Fruit fly (Drosophila melanogaster) whole organism, embryonic: ENCODE data around the gene abs.

Experiments used
- Awh ChIP-seq: fragments of 200-800 bp; sonication (Bioruptor generic); IDR thresholded peaks from 2 replicates; pipeline ENCODE4, ENCODE4 v1.3.6; 2022; ENCODE audit warnings: missing biosample characterization, missing genetic modification characterization
- Bgb ChIP-seq: fragments of 200-800 bp; sonication (Bioruptor generic); IDR thresholded peaks from 2 replicates; pipeline ENCODE4 v1.3.6; 2022; ENCODE audit warnings: missing biosample characterization, missing genetic modification characterization; ENCODE audit not compliant: partially characterized antibody
- Blimp-1 ChIP-seq: fragments of 200-800 bp; sonication (Bioruptor generic); optimal IDR thresholded peaks from 3 replicates; lab custom pipeline; 2018; ENCODE audit warnings: missing biosample characterization, missing genetic modification characterization, mild to moderate bottlenecking, moderate library complexity, missing genetic modification reagents
- CG12942 ChIP-seq: fragments of 200-800 bp; sonication (Bioruptor generic); optimal IDR thresholded peaks from 3 replicates; lab custom pipeline; 2016; ENCODE audit warnings: missing biosample characterization, missing genetic modification characterization
- CG13123 ChIP-seq: fragments of 200-800 bp; sonication (Bioruptor generic); optimal IDR thresholded peaks from 2 replicates; lab custom pipeline; 2016; ENCODE audit warnings: missing biosample characterization, missing genetic modification characterization
- CG14667 ChIP-seq: fragments of 200-800 bp; sonication (Bioruptor generic); IDR thresholded peaks from 2 replicates; pipeline ENCODE4 v1.3.6; 2022; ENCODE audit warnings: missing biosample characterization, missing genetic modification characterization
- CG2678 ChIP-seq: fragments of 200-800 bp; sonication (Bioruptor generic); optimal IDR thresholded peaks from 3 replicates; lab custom pipeline; 2019; ENCODE audit warnings: missing biosample characterization, mild to moderate bottlenecking, missing genetic modification characterization, moderate library complexity
- CG30403 ChIP-seq: fragments of 200-800 bp; sonication (Bioruptor generic); optimal IDR thresholded peaks from 3 replicates; lab custom pipeline; 2016; ENCODE audit warnings: missing biosample characterization, missing genetic modification characterization
- CG31224 ChIP-seq: fragments of 200-800 bp; sonication (Bioruptor generic); IDR thresholded peaks from 2 replicates; pipeline ENCODE4 v1.3.6; 2022; ENCODE audit warnings: missing biosample characterization, missing genetic modification characterization
- CG4282 ChIP-seq: fragments of 200-800 bp; sonication (Bioruptor generic); optimal IDR thresholded peaks from 2 replicates; lab custom pipeline; 2016; ENCODE audit warnings: missing biosample characterization, missing genetic modification characterization
- CG7357 ChIP-seq: fragments of 200-800 bp; sonication (Bioruptor generic); IDR thresholded peaks from 3 replicates; pipeline ENCODE4 v1.3.6; 2022; ENCODE audit warnings: missing biosample characterization, missing genetic modification characterization
- CG7963 ChIP-seq: fragments of 200-800 bp; sonication (Bioruptor generic); IDR thresholded peaks from 3 replicates; pipeline ENCODE4 v1.3.6; 2022; ENCODE audit warnings: missing biosample characterization, missing genetic modification characterization; ENCODE audit not compliant: partially characterized antibody
- CG8281 ChIP-seq: fragments of 200-800 bp; sonication (Bioruptor generic); optimal IDR thresholded peaks from 2 replicates; lab custom pipeline; 2018; ENCODE audit warnings: missing biosample characterization, mild to moderate bottlenecking, missing genetic modification characterization, moderate library complexity
- CG9215 ChIP-seq: fragments of 200-800 bp; sonication (Bioruptor generic); IDR thresholded peaks from 2 replicates; pipeline ENCODE4 v1.3.6; 2022; ENCODE audit warnings: missing biosample characterization, missing genetic modification characterization
- CoRest ChIP-seq: fragments of 200-800 bp; sonication (Bioruptor generic); optimal IDR thresholded peaks from 3 replicates; lab custom pipeline; 2018; ENCODE audit warnings: missing biosample characterization, mild to moderate bottlenecking, missing genetic modification characterization, moderate library complexity
- D19B ChIP-seq: fragments of 200-800 bp; sonication (Bioruptor generic); optimal IDR thresholded peaks from 2 replicates; lab custom pipeline; 2017; ENCODE audit warnings: missing biosample characterization, mild to moderate bottlenecking, missing genetic modification characterization
- Dp ChIP-seq: fragments of 200-800 bp; sonication (Bioruptor generic); optimal IDR thresholded peaks from 2 replicates; lab custom pipeline; 2018; ENCODE audit warnings: missing biosample characterization, mild to moderate bottlenecking, missing genetic modification characterization, moderate library complexity
- Elba2 ChIP-seq: fragments of 200-800 bp; sonication (Bioruptor generic); optimal IDR thresholded peaks from 3 replicates; lab custom pipeline; 2016; ENCODE audit warnings: missing biosample characterization, missing genetic modification characterization
- HLH4C ChIP-seq: fragments of 200-800 bp; sonication (Bioruptor generic); IDR thresholded peaks from 3 replicates; pipeline ENCODE4 v1.3.6; 2022; ENCODE audit warnings: missing biosample characterization, missing genetic modification characterization; ENCODE audit not compliant: partially characterized antibody
- HLHmδ ChIP-seq: fragments of 200-800 bp; sonication (Bioruptor generic); optimal IDR thresholded peaks from 2 replicates; lab custom pipeline; 2018; ENCODE audit warnings: missing biosample characterization, mild to moderate bottlenecking, missing genetic modification characterization, moderate library complexity
- Mad ChIP-seq: fragments of 200-800 bp; sonication (Bioruptor generic); optimal IDR thresholded peaks from 2 replicates; lab custom pipeline; 2016; ENCODE audit warnings: missing biosample characterization, missing genetic modification characterization
- Mrtf ChIP-seq: fragments of 200-800 bp; sonication (Bioruptor generic); IDR thresholded peaks from 3 replicates; pipeline ENCODE4 v1.3.6; 2022; ENCODE audit warnings: missing biosample characterization, missing genetic modification characterization
- Nf-YA ChIP-seq: fragments of 200-800 bp; sonication (Bioruptor generic); IDR thresholded peaks from 2 replicates; pipeline ENCODE4 v1.3.6; 2022; ENCODE audit warnings: missing biosample characterization, missing genetic modification characterization
- Oaz ChIP-seq: fragments of 200-800 bp; sonication (Bioruptor generic); IDR thresholded peaks from 2 replicates; pipeline ENCODE4 v1.3.6; 2022; ENCODE audit warnings: missing biosample characterization, missing genetic modification characterization
- Scr ChIP-seq: fragments of 200-800 bp; sonication (Bioruptor generic); IDR thresholded peaks from 2 replicates; pipeline ENCODE4 v1.3.6; 2022; ENCODE audit warnings: missing biosample characterization, missing genetic modification characterization; ENCODE audit not compliant: partially characterized antibody
- Sin3A ChIP-seq: fragments of >200 bp; optimal IDR thresholded peaks from 2 replicates; lab custom pipeline; 2018
- Ssrp ChIP-seq: fragments of 200-800 bp; sonication (Bioruptor generic); optimal IDR thresholded peaks from 2 replicates; lab custom pipeline; 2018; ENCODE audit warnings: missing biosample characterization, mild to moderate bottlenecking, missing genetic modification characterization, moderate library complexity
- TFAM ChIP-seq: fragments of 200-800 bp; sonication (Bioruptor generic); optimal IDR thresholded peaks from 2 replicates; lab custom pipeline; 2017; ENCODE audit warnings: missing biosample characterization, missing genetic modification characterization, inconsistent platforms
- Trl ChIP-seq, 3 experiments: fragments of >200 bp in 2 of 3; fragments of 200-800 bp in 1 of 3; sonication (Bioruptor generic) in 1 of 3; optimal IDR thresholded peaks; 2 replicates in 1 of 3; 3 replicates in 2 of 3; lab custom pipeline; 2016 to 2017; ENCODE audit warnings: missing biosample characterization in 1 of 3, missing genetic modification characterization in 1 of 3
- Vsx1 ChIP-seq: fragments of 200-800 bp; sonication (Bioruptor generic); optimal IDR thresholded peaks from 2 replicates; lab custom pipeline; 2017; ENCODE audit warnings: missing biosample characterization, mild to moderate bottlenecking, missing genetic modification characterization, missing genetic modification reagents
- amos ChIP-seq: fragments of 200-800 bp; sonication (Bioruptor generic); IDR thresholded peaks from 2 replicates; pipeline ENCODE4 v1.3.6; 2022; ENCODE audit warnings: missing biosample characterization, missing genetic modification characterization; ENCODE audit not compliant: partially characterized antibody
- ara ChIP-seq: fragments of 200-800 bp; sonication (Bioruptor generic); IDR thresholded peaks from 2 replicates; pipeline ENCODE4 v1.3.6; 2022; ENCODE audit warnings: missing biosample characterization, missing genetic modification characterization
- bigmax ChIP-seq: fragments of 200-800 bp; sonication (Bioruptor generic); optimal IDR thresholded peaks from 2 replicates; lab custom pipeline; 2018; ENCODE audit warnings: missing biosample characterization, mild to moderate bottlenecking, missing genetic modification characterization
- ci ChIP-seq: fragments of 200-800 bp; sonication (Bioruptor generic); IDR thresholded peaks from 3 replicates; pipeline ENCODE4 v1.3.6; 2022; ENCODE audit warnings: missing biosample characterization, missing genetic modification characterization
- dan ChIP-seq: fragments of 200-800 bp; sonication (Bioruptor generic); IDR thresholded peaks from 2 replicates; pipeline ENCODE4 v1.3.6; 2022; ENCODE audit warnings: missing biosample characterization, missing genetic modification characterization
- dimm ChIP-seq: fragments of 200-800 bp; sonication (Bioruptor generic); IDR thresholded peaks from 2 replicates; pipeline ENCODE4 v1.3.6; 2022; ENCODE audit warnings: missing biosample characterization, missing genetic modification characterization
- gro ChIP-seq: fragments of 200-800 bp; sonication (Bioruptor generic); optimal IDR thresholded peaks from 2 replicates; lab custom pipeline; 2016; ENCODE audit warnings: missing biosample characterization, missing genetic modification characterization
- gt ChIP-seq: fragments of 200-800 bp; sonication (Bioruptor generic); IDR thresholded peaks from 2 replicates; pipeline ENCODE4 v1.3.6; 2022; ENCODE audit warnings: missing biosample characterization, missing genetic modification characterization
- hkb ChIP-seq, 2 experiments: fragments of 200-800 bp in 1 of 2; fragments of >200 bp in 1 of 2; sonication (Bioruptor generic) in 1 of 2; IDR thresholded peaks in 1 of 2; optimal IDR thresholded peaks in 1 of 2; 2 replicates each; pipeline versions ENCODE4 v1.3.6 to Lab custom; 2017 to 2022; ENCODE audit warnings: missing biosample characterization in 1 of 2, missing genetic modification characterization in 1 of 2
- onecut ChIP-seq: fragments of 200-800 bp; sonication (Bioruptor generic); IDR thresholded peaks from 2 replicates; pipeline ENCODE4 v1.3.6; 2022; ENCODE audit warnings: missing biosample characterization, missing genetic modification characterization
- pho ChIP-seq: fragments of 200-800 bp; sonication (Bioruptor generic); optimal IDR thresholded peaks from 2 replicates; lab custom pipeline; 2016; ENCODE audit warnings: missing biosample characterization, missing genetic modification characterization
- stc ChIP-seq: fragments of 200-800 bp; sonication (Bioruptor generic); IDR thresholded peaks from 2 replicates; pipeline ENCODE4 v1.3.6; 2022; ENCODE audit warnings: missing biosample characterization, missing genetic modification characterization
- tap ChIP-seq: fragments of 200-800 bp; optimal IDR thresholded peaks from 3 replicates; lab custom pipeline; 2019; ENCODE audit warnings: missing biosample characterization, mild to moderate bottlenecking, missing genetic modification characterization, moderate library complexity
- toy ChIP-seq: fragments of 200-800 bp; sonication (Bioruptor generic); IDR thresholded peaks from 2 replicates; pipeline ENCODE4 v1.3.6; 2022; ENCODE audit warnings: missing biosample characterization, missing genetic modification characterization
- trem ChIP-seq: fragments of 200-800 bp; optimal IDR thresholded peaks from 3 replicates; lab custom pipeline; 2019; ENCODE audit warnings: missing biosample characterization, mild to moderate bottlenecking, missing genetic modification characterization, moderate library complexity
- unpg ChIP-seq: fragments of 200-800 bp; sonication (Bioruptor generic); optimal IDR thresholded peaks from 3 replicates; lab custom pipeline; 2018; ENCODE audit warnings: missing biosample characterization, mild to moderate bottlenecking, missing genetic modification characterization, moderate library complexity
- zen ChIP-seq: fragments of 200-800 bp; sonication (Bioruptor generic); optimal IDR thresholded peaks from 3 replicates; lab custom pipeline; 2018; ENCODE audit warnings: missing biosample characterization, mild to moderate bottlenecking, missing genetic modification characterization, moderate library complexity

Gene abs

dm6 chr3R:4214038-4214437 is 18.8 kb upstream of the abs start (continued):
- TF ChIP-seq CG13123 (GFP tag; lab: Kevin White, UChicago): peak; percentile 26
- no peak for TF ChIP-seq gro
- TF ChIP-seq Elba2: no peak
- no peak for TF ChIP-seq bigmax (GFP tag; lab: Kevin White, UChicago)
- peak; percentile 87 for TF ChIP-seq Nf-YA (GFP tag; lab: Robert Waterston, UW)
- peak; percentile 75 for TF ChIP-seq tap (tag; lab: Kevin White, UChicago)
- peak; percentile 69 for TF ChIP-seq CG9215 (GFP tag; lab: Robert Waterston, UW)
- TF ChIP-seq CG14667 (GFP tag; lab: Robert Waterston, UW): peak; percentile 89
- TF ChIP-seq Dp: no peak
- TF ChIP-seq ara: peak; percentile 84
- peak; percentile 88 for TF ChIP-seq stc (GFP tag; lab: Robert Waterston, UW)
- TF ChIP-seq hkb (optimal IDR thresholded peaks at IDR 0.05; lab: Kevin White, UChicago): no peak
- TF ChIP-seq hkb (GFP tag; IDR thresholded peaks at IDR 0.05; lab: Robert Waterston, UW): peak; percentile 92
- peak; percentile 68 for TF ChIP-seq CoRest (tag; lab: Kevin White, UChicago)
- peak; percentile 75 for TF ChIP-seq unpg
- TF ChIP-seq CG31224 (GFP tag; lab: Robert Waterston, UW): peak; percentile 75
- peak; percentile 69 for TF ChIP-seq CG30403 (GFP tag; lab: Kevin White, UChicago)
- peak; percentile 90 for TF ChIP-seq Awh (GFP tag; lab: Robert Waterston, UW)
- peak; percentile 31 for TF ChIP-seq trem
- peak; percentile 29 for TF ChIP-seq Mad (GFP tag; lab: Kevin White, UChicago)
- TF ChIP-seq Oaz (GFP tag; lab: Robert Waterston, UW): peak; percentile 71
- TF ChIP-seq Vsx1 (GFP tag; lab: Kevin White, UChicago): peak; percentile 32
- TF ChIP-seq D19B (GFP tag; lab: Kevin White, UChicago): no peak
- TF ChIP-seq CG7963 (GFP tag; lab: Robert Waterston, UW): no peak
- no peak for TF ChIP-seq Bgb (GFP tag; lab: Robert Waterston, UW)
- peak; percentile 75 for TF ChIP-seq CG2678
- TF ChIP-seq CG4282 (GFP tag; lab: Kevin White, UChicago): no peak
- peak; percentile 75; the same call in 1 of the 2 replicates for TF ChIP-seq gt (GFP tag; lab: Robert Waterston, UW)
- no peak for TF ChIP-seq HLHmδ (GFP tag; lab: Kevin White, UChicago)
- TF ChIP-seq TFAM (GFP tag; lab: Kevin White, UChicago): peak; percentile 14
- peak; percentile 35 for TF ChIP-seq pho (GFP tag; lab: Kevin White, UChicago)

- no peak for TF ChIP-seq Ssrp (tag; lab: Kevin White, UChicago)
- peak; percentile 60 for TF ChIP-seq Blimp-1 (GFP tag; lab: Kevin White, UChicago)
These were observed 18.2 kb upstream of the abs start for dm6 chr3R:4214601-4215000.

- TF ChIP-seq CG12942 (GFP tag; lab: Kevin White, UChicago): peak; percentile 45
- peak; percentile 50; the same call in 1 of the 3 replicates for TF ChIP-seq ci
- TF ChIP-seq amos (GFP tag; lab: Robert Waterston, UW): no peak
- 0 out of 3 replicates have a peak, but pooled peaks have one; percentile 31 for TF ChIP-seq CG7963 (GFP tag; lab: Robert Waterston, UW)
- no peak for TF ChIP-seq dan
- TF ChIP-seq Sin3A (lab: Kevin White, UChicago): no peak
- peak; percentile 5; the same call in 1 of the 2 replicates for TF ChIP-seq dimm (GFP tag; lab: Robert Waterston, UW)
- peak; percentile 62; the same call in 1 of the 3 replicates for TF ChIP-seq Mrtf (GFP tag; lab: Robert Waterston, UW)
- TF ChIP-seq CG2678: peak; percentile 78
- peak; percentile 54; the same call in 1 of the 3 replicates for TF ChIP-seq HLH4C (GFP tag; lab: Robert Waterston, UW)
- no peak for TF ChIP-seq Scr (GFP tag; lab: Robert Waterston, UW)
- no peak for TF ChIP-seq Trl (optimal IDR thresholded peaks at IDR 0.05; lab: Kevin White, UChicago)
- peak; percentile 71 for TF ChIP-seq Trl (GFP tag; optimal IDR thresholded peaks at IDR 0.05; lab: Kevin White, UChicago)
- TF ChIP-seq toy (GFP tag; lab: Robert Waterston, UW): 0 out of 2 replicates have a peak, but pooled peaks have one; percentile 15
- TF ChIP-seq CG8281 (tag; lab: Kevin White, UChicago): peak; percentile 35
- no peak for TF ChIP-seq zen (tag; lab: Kevin White, UChicago)
- peak; percentile 70; the same call in 2 of the 3 replicates for TF ChIP-seq CG7357
- TF ChIP-seq onecut: peak; percentile 56
These were observed 17.4 kb upstream of the abs start, which contains the start of gene CG14636 for dm6 chr3R:4215264-4215993. CG14636 (minus strand) TSS chr3R:4215314.
